Worm (Caenorhabditis elegans): Measurements from ENCODE around the gene Y82E9BL.1.

ce11 chrIII:1372563-1372962 lies 17.3 kb upstream of the Y82E9BL.1 start:
- TF ChIP-seq ama-1 (optimal IDR thresholded peaks at IDR 0.05) = no peak
- no peak for TF ChIP-seq hmg-4 (GFP tag; optimal IDR thresholded peaks at IDR 0.05)
- no peak for TF ChIP-seq tbx-37 (GFP tag; conservative IDR thresholded peaks at IDR 0.05)
- no peak for TF ChIP-seq aly-1 (tag; optimal IDR thresholded peaks at IDR 0.05)
- TF ChIP-seq flt-1 (GFP tag; IDR thresholded peaks at IDR 0.05) = no peak
- TF ChIP-seq hmbx-1 (tag; optimal IDR thresholded peaks at IDR 0.05) = no peak
- no peak for TF ChIP-seq tbx-11 (GFP tag; IDR thresholded peaks at IDR 0.05)
- TF ChIP-seq scrt-1 (GFP tag; IDR thresholded peaks at IDR 0.05) = no peak
- no peak for TF ChIP-seq hnd-1 (tag; optimal IDR thresholded peaks at IDR 0.05)
- no peak for TF ChIP-seq sea-1 (GFP tag; conservative IDR thresholded peaks at IDR 0.05)
- TF ChIP-seq ceh-13 (GFP tag; optimal IDR thresholded peaks at IDR 0.05) = no peak
- no peak for TF ChIP-seq ceh-36 (tag; optimal IDR thresholded peaks at IDR 0.05)
- no peak for TF ChIP-seq F13C5.2 (tag; optimal IDR thresholded peaks at IDR 0.05)
